Worm (Caenorhabditis elegans): ENCODE data around the gene C11E4.7.
"Not testable (repeated sequence)": the region's sequence is repeated elsewhere in the genome, so short reads cannot be mapped to it uniquely, and the experiment has no call there.

The C11E4.7 gene

ce11 chrX:9608127-9608526 lies 8.9 kb upstream of the C11E4.7 start:
- TF ChIP-seq klf-2 (GFP tag; conservative IDR thresholded peaks at IDR 0.05) (no peak), tab-1 (GFP tag; IDR thresholded peaks at IDR 0.05) (no peak), cog-1 (tag; optimal IDR thresholded peaks at IDR 0.05) (no peak), flt-1 (GFP tag; IDR thresholded peaks at IDR 0.05) (no peak), ztf-29 (GFP tag; IDR thresholded peaks at IDR 0.05) (no peak), ref-1 (GFP tag; conservative IDR thresholded peaks at IDR 0.05) (no peak), T22C8.4 (GFP tag; IDR thresholded peaks at IDR 0.05) (no peak), ztf-23 (GFP tag; IDR thresholded peaks at IDR 0.05) (no peak), med-1 (GFP tag; optimal IDR thresholded peaks at IDR 0.05; ENCODE audit: insufficient read depth) (no peak)

- TF ChIP-seq flt-1 (GFP tag; IDR thresholded peaks at IDR 0.05) (no peak), ref-1 (GFP tag; conservative IDR thresholded peaks at IDR 0.05) (no peak), klf-2 (GFP tag; conservative IDR thresholded peaks at IDR 0.05) (no peak), ztf-29 (GFP tag; IDR thresholded peaks at IDR 0.05) (no peak), cog-1 (tag; optimal IDR thresholded peaks at IDR 0.05) (no peak), tab-1 (GFP tag; IDR thresholded peaks at IDR 0.05) (no peak)
Observed at ce11 chrX:9610040-9610613, 6.9 kb upstream of the C11E4.7 start, which contains the start of gene C11E4.6. Gene C11E4.6 (plus strand): TSS chrX:9610563.

- TF ChIP-seq klf-2 (GFP tag; conservative IDR thresholded peaks at IDR 0.05), result no peak
- TF ChIP-seq med-1 (GFP tag; optimal IDR thresholded peaks at IDR 0.05; ENCODE audit: insufficient read depth), result no peak
- TF ChIP-seq flt-1 (GFP tag; IDR thresholded peaks at IDR 0.05), result no peak
- no peak for TF ChIP-seq ref-1 (GFP tag; conservative IDR thresholded peaks at IDR 0.05)
- TF ChIP-seq T22C8.4 (GFP tag; IDR thresholded peaks at IDR 0.05), result no peak
- TF ChIP-seq tab-1 (GFP tag; IDR thresholded peaks at IDR 0.05), result no peak
- TF ChIP-seq ztf-23 (GFP tag; IDR thresholded peaks at IDR 0.05), result no peak
- TF ChIP-seq ztf-29 (GFP tag; IDR thresholded peaks at IDR 0.05), result no peak
- no peak for TF ChIP-seq cog-1 (tag; optimal IDR thresholded peaks at IDR 0.05)
Observed at ce11 chrX:9620136-9620535, 3.1 kb downstream of the C11E4.7 start, which contains the start of gene C11E4.8. Gene C11E4.8 (plus strand): TSS chrX:9620436.

ce11 chrX:9622609-9623008 lies 5.6 kb downstream of the C11E4.7 start:
- TF ChIP-seq ztf-29 (GFP tag; IDR thresholded peaks at IDR 0.05) (no peak), ref-1 (GFP tag; conservative IDR thresholded peaks at IDR 0.05) (0 out of 2 replicates have a peak, but pooled peaks have one; percentile 37), T22C8.4 (GFP tag; IDR thresholded peaks at IDR 0.05) (peak; percentile 32; the same call in 1 of the 2 replicates), med-1 (GFP tag; optimal IDR thresholded peaks at IDR 0.05; ENCODE audit: insufficient read depth) (no peak), cog-1 (tag; optimal IDR thresholded peaks at IDR 0.05) (no peak), klf-2 (GFP tag; conservative IDR thresholded peaks at IDR 0.05) (no peak), flt-1 (GFP tag; IDR thresholded peaks at IDR 0.05) (peak; percentile 83), tab-1 (GFP tag; IDR thresholded peaks at IDR 0.05) (peak; percentile 73), ztf-23 (GFP tag; IDR thresholded peaks at IDR 0.05) (peak; percentile 75)

ce11 chrX:9625824-9626223 lies 8.8 kb downstream of the C11E4.7 start, which contains the start of gene F34H10.1:
Gene F34H10.1 (plus strand): TSS chrX:9626124.
- not testable (repeated sequence) for TF ChIP-seq ref-1 (GFP tag; conservative IDR thresholded peaks at IDR 0.05); klf-2 (GFP tag; conservative IDR thresholded peaks at IDR 0.05); tab-1 (GFP tag; IDR thresholded peaks at IDR 0.05)

- 0 out of 2 replicates have a peak, but pooled peaks have one; percentile 27 for TF ChIP-seq tab-1 (GFP tag; IDR thresholded peaks at IDR 0.05)
Observed at ce11 chrX:9627164-9627563, 10.1 kb downstream of the C11E4.7 start.

- TF ChIP-seq T22C8.4 (GFP tag; IDR thresholded peaks at IDR 0.05) (no peak), flt-1 (GFP tag; IDR thresholded peaks at IDR 0.05) (no peak), ref-1 (GFP tag; conservative IDR thresholded peaks at IDR 0.05) (no peak), klf-2 (GFP tag; conservative IDR thresholded peaks at IDR 0.05) (no peak), tab-1 (GFP tag; IDR thresholded peaks at IDR 0.05) (no peak), ztf-29 (GFP tag; IDR thresholded peaks at IDR 0.05) (no peak), med-1 (GFP tag; optimal IDR thresholded peaks at IDR 0.05; ENCODE audit: insufficient read depth) (no peak), ztf-23 (GFP tag; IDR thresholded peaks at IDR 0.05) (no peak), cog-1 (tag; optimal IDR thresholded peaks at IDR 0.05) (no peak)
Observed at ce11 chrX:9629552-9629951, 12.5 kb downstream of the C11E4.7 start.

ce11 chrX:9634925-9635324 lies 17.9 kb downstream of the C11E4.7 start, which contains the start of gene F34H10.3:
Gene F34H10.3 (minus strand): TSS chrX:9635025.
- TF ChIP-seq klf-2 (GFP tag; conservative IDR thresholded peaks at IDR 0.05) (no peak), tab-1 (GFP tag; IDR thresholded peaks at IDR 0.05) (no peak), flt-1 (GFP tag; IDR thresholded peaks at IDR 0.05) (no peak), ztf-23 (GFP tag; IDR thresholded peaks at IDR 0.05) (no peak), med-1 (GFP tag; optimal IDR thresholded peaks at IDR 0.05; ENCODE audit: insufficient read depth) (no peak), ztf-29 (GFP tag; IDR thresholded peaks at IDR 0.05) (no peak), T22C8.4 (GFP tag; IDR thresholded peaks at IDR 0.05) (no peak), ref-1 (GFP tag; conservative IDR thresholded peaks at IDR 0.05) (no peak), cog-1 (tag; optimal IDR thresholded peaks at IDR 0.05) (no peak)

ce11 chrX:9635376-9635775 lies 18.4 kb downstream of the C11E4.7 start, which contains the start of gene F34H10.5:
Gene F34H10.5 (plus strand): TSS chrX:9635676.
- TF ChIP-seq ztf-23 (GFP tag; IDR thresholded peaks at IDR 0.05) (no peak), tab-1 (GFP tag; IDR thresholded peaks at IDR 0.05) (no peak), klf-2 (GFP tag; conservative IDR thresholded peaks at IDR 0.05) (no peak), cog-1 (tag; optimal IDR thresholded peaks at IDR 0.05) (no peak)

- no peak for TF ChIP-seq ref-1 (GFP tag; conservative IDR thresholded peaks at IDR 0.05)
- TF ChIP-seq klf-2 (GFP tag; conservative IDR thresholded peaks at IDR 0.05), result no peak
- 0 out of 2 replicates have a peak, but pooled peaks have one; percentile 50 for TF ChIP-seq flt-1 (GFP tag; IDR thresholded peaks at IDR 0.05)
- TF ChIP-seq ztf-23 (GFP tag; IDR thresholded peaks at IDR 0.05), result 0 out of 2 replicates have a peak, but pooled peaks have one; percentile 15
Observed at ce11 chrX:9637137-9637536, 20.1 kb downstream of the C11E4.7 start.
